Worm (Caenorhabditis elegans) whole organism, late embryonic: ENCODE measurements around the gene ncs-7.

Experiments
- C38D4.7 ChIP-seq: fragments of 200-800 bp; sonication (Bioruptor generic); optimal IDR thresholded peaks from 2 replicates; lab custom pipeline; 2018; ENCODE audit warnings: mild to moderate bottlenecking, missing genetic modification characterization, moderate library complexity, missing compliant biosample characterization
- F13H6.1 ChIP-seq: sonication (generic microtip); optimal IDR thresholded peaks from 2 replicates; lab custom pipeline; 2016; ENCODE audit warnings: missing genetic modification characterization, missing compliant biosample characterization
- T23F11.4 ChIP-seq: fragments of 200-800 bp; sonication (Bioruptor generic); optimal IDR thresholded peaks from 2 replicates; lab custom pipeline; 2018; ENCODE audit warnings: mild to moderate bottlenecking, missing genetic modification characterization, missing compliant biosample characterization
- Y22D7AL.16 ChIP-seq: sonication (generic microtip); optimal IDR thresholded peaks from 2 replicates; lab custom pipeline; 2016; ENCODE audit warnings: missing genetic modification characterization, missing compliant biosample characterization
- ahr-1 ChIP-seq: sonication (generic microtip); optimal IDR thresholded peaks from 2 replicates; lab custom pipeline; 2016; ENCODE audit warnings: missing genetic modification characterization, missing compliant biosample characterization
- ceh-14 ChIP-seq: sonication (generic microtip); optimal IDR thresholded peaks from 2 replicates; lab custom pipeline; 2016; ENCODE audit warnings: missing genotype, missing genetic modification characterization, missing compliant biosample characterization
- ceh-18 ChIP-seq: sonication (generic microtip); optimal IDR thresholded peaks from 2 replicates; lab custom pipeline; 2016; ENCODE audit warnings: missing genetic modification characterization, missing compliant biosample characterization
- ceh-19 ChIP-seq: fragments of 200-800 bp; sonication (Bioruptor generic); optimal IDR thresholded peaks from 2 replicates; lab custom pipeline; 2018; ENCODE audit warnings: mild to moderate bottlenecking, missing genetic modification characterization, missing compliant biosample characterization
- ceh-22 ChIP-seq: sonication (generic microtip); optimal IDR thresholded peaks from 2 replicates; lab custom pipeline; 2017; ENCODE audit warnings: missing biosample characterization, missing genetic modification characterization
- ceh-31 ChIP-seq: sonication (generic microtip); optimal IDR thresholded peaks from 2 replicates; lab custom pipeline; 2016; ENCODE audit warnings: missing genetic modification characterization, missing compliant biosample characterization
- ceh-34 ChIP-seq: sonication (generic microtip); optimal IDR thresholded peaks from 2 replicates; lab custom pipeline; 2016; ENCODE audit warnings: mild to moderate bottlenecking, missing genetic modification characterization, missing compliant biosample characterization
- ceh-45 ChIP-seq: fragments of 200-800 bp; sonication (Bioruptor generic); IDR thresholded peaks from 2 replicates; pipeline ENCODE4 v1.3.6; 2022; ENCODE audit warnings: missing genetic modification reagents, missing genetic modification characterization, missing compliant biosample characterization
- ceh-48 ChIP-seq: sonication (generic microtip); optimal IDR thresholded peaks from 2 replicates; lab custom pipeline; 2016; ENCODE audit warnings: missing genetic modification characterization, inconsistent platforms, missing compliant biosample characterization
- ceh-6 ChIP-seq: fragments of 200-800 bp; sonication (Bioruptor generic); optimal IDR thresholded peaks from 2 replicates; lab custom pipeline; 2018; ENCODE audit warnings: mild to moderate bottlenecking, missing genetic modification characterization, missing compliant biosample characterization
- ceh-9 ChIP-seq: sonication (generic microtip); optimal IDR thresholded peaks from 2 replicates; lab custom pipeline; 2016; ENCODE audit warnings: mild to moderate bottlenecking, missing genetic modification characterization, inconsistent platforms, missing compliant biosample characterization
- che-1 ChIP-seq: sonication (generic microtip); optimal IDR thresholded peaks from 2 replicates; lab custom pipeline; 2016; ENCODE audit warnings: mild to moderate bottlenecking, missing genetic modification characterization, missing compliant biosample characterization
- elt-2 ChIP-seq: sonication (generic microtip); optimal IDR thresholded peaks from 2 replicates; lab custom pipeline; 2016; ENCODE audit warnings: missing genetic modification reagents, missing genetic modification characterization, missing compliant biosample characterization
- fkh-10 ChIP-seq: fragments of 150-350 bp; optimal IDR thresholded peaks from 2 replicates; lab custom pipeline; 2014; ENCODE audit warnings: missing biosample characterization, missing genetic modification reagents, missing genetic modification characterization
- hlh-13 ChIP-seq: fragments of 200-800 bp; sonication (Bioruptor generic); optimal IDR thresholded peaks from 2 replicates; lab custom pipeline; 2018; ENCODE audit warnings: mild to moderate bottlenecking, missing genetic modification characterization, missing compliant biosample characterization
- hlh-30 ChIP-seq: sonication (generic microtip); optimal IDR thresholded peaks from 2 replicates; lab custom pipeline; 2017; ENCODE audit warnings: antibody characterized with exemption, missing genetic modification characterization, missing compliant biosample characterization; ENCODE audit not compliant: insufficient read depth
- hlh-6 ChIP-seq: sonication (generic microtip); optimal IDR thresholded peaks from 2 replicates; lab custom pipeline; 2016; ENCODE audit warnings: missing genotype, missing genetic modification characterization, missing compliant biosample characterization
- lim-6 ChIP-seq: sonication (generic microtip); optimal IDR thresholded peaks from 2 replicates; lab custom pipeline; 2016; ENCODE audit warnings: missing genetic modification characterization, missing compliant biosample characterization
- nfya-1 ChIP-seq: sonication (generic microtip); optimal IDR thresholded peaks from 2 replicates; lab custom pipeline; 2017; ENCODE audit warnings: missing genetic modification characterization, mild to moderate bottlenecking, missing compliant biosample characterization, antibody characterized with exemption, moderate library complexity
- npax-4 ChIP-seq: sonication (generic microtip); optimal IDR thresholded peaks from 2 replicates; lab custom pipeline; 2016; ENCODE audit warnings: missing genetic modification characterization, missing compliant biosample characterization
- pat-9 ChIP-seq: fragments of 200-800 bp; sonication (Bioruptor generic); optimal IDR thresholded peaks from 2 replicates; lab custom pipeline; 2018; ENCODE audit warnings: mild to moderate bottlenecking, missing genetic modification characterization, moderate library complexity, missing compliant biosample characterization
- pha-2 ChIP-seq: sonication (generic microtip); optimal IDR thresholded peaks from 2 replicates; lab custom pipeline; 2017; ENCODE audit warnings: mild to moderate bottlenecking, missing genetic modification characterization, missing compliant biosample characterization
- pqm-1 ChIP-seq: sonication (generic microtip); optimal IDR thresholded peaks from 2 replicates; lab custom pipeline; 2016; ENCODE audit warnings: missing genetic modification characterization, missing compliant biosample characterization
- pros-1 ChIP-seq: fragments of 150-350 bp; optimal IDR thresholded peaks from 2 replicates; lab custom pipeline; 2014; ENCODE audit warnings: missing biosample characterization, missing genetic modification reagents, missing genetic modification characterization
- ref-2 ChIP-seq: sonication (generic microtip); optimal IDR thresholded peaks from 2 replicates; lab custom pipeline; 2016; ENCODE audit warnings: missing genetic modification characterization, missing compliant biosample characterization
- rnt-1 ChIP-seq: sonication (generic microtip); optimal IDR thresholded peaks from 2 replicates; lab custom pipeline; 2016; ENCODE audit warnings: missing genetic modification characterization, missing compliant biosample characterization
- sdc-2 ChIP-seq: sonication (generic microtip); optimal IDR thresholded peaks from 2 replicates; lab custom pipeline; 2016; ENCODE audit warnings: missing genotype, missing genetic modification characterization, missing compliant biosample characterization
- sox-2 ChIP-seq: fragments of 200-800 bp; sonication (Bioruptor generic); IDR thresholded peaks from 2 replicates; pipeline ENCODE4 v1.3.6; 2022; ENCODE audit warnings: missing genetic modification reagents, missing genetic modification characterization, missing compliant biosample characterization
- tbx-2 ChIP-seq: sonication (generic microtip); optimal IDR thresholded peaks from 2 replicates; lab custom pipeline; 2016; ENCODE audit warnings: missing genetic modification characterization, missing compliant biosample characterization
- tbx-7 ChIP-seq: sonication (generic microtip); optimal IDR thresholded peaks from 2 replicates; lab custom pipeline; 2016; ENCODE audit warnings: missing genotype, missing genetic modification characterization, missing compliant biosample characterization
- ttx-3 ChIP-seq: sonication (generic microtip); optimal IDR thresholded peaks from 2 replicates; lab custom pipeline; 2016; ENCODE audit warnings: missing genetic modification reagents, missing genetic modification characterization, missing compliant biosample characterization
- unc-3 ChIP-seq, 2 experiments: fragments of 200-800 bp in 1 of 2; sonication (Bioruptor generic) in 1 of 2; sonication (generic microtip) in 1 of 2; conservative IDR thresholded peaks in 1 of 2; optimal IDR thresholded peaks in 1 of 2; 2 replicates each; pipeline versions ENCODE4 v1.3.6 to Lab custom; 2016 to 2022; ENCODE audit warnings: missing compliant biosample characterization in 2 of 2, missing genetic modification characterization in 2 of 2, missing genetic modification reagents in 1 of 2
- unc-42 ChIP-seq: sonication (generic microtip); optimal IDR thresholded peaks from 2 replicates; lab custom pipeline; 2016; ENCODE audit warnings: missing genotype, missing genetic modification characterization, missing compliant biosample characterization
- unc-86 ChIP-seq: sonication (generic microtip); optimal IDR thresholded peaks from 2 replicates; lab custom pipeline; 2016; ENCODE audit warnings: missing genetic modification characterization, missing compliant biosample characterization

The ncs-7 gene

DNA sequence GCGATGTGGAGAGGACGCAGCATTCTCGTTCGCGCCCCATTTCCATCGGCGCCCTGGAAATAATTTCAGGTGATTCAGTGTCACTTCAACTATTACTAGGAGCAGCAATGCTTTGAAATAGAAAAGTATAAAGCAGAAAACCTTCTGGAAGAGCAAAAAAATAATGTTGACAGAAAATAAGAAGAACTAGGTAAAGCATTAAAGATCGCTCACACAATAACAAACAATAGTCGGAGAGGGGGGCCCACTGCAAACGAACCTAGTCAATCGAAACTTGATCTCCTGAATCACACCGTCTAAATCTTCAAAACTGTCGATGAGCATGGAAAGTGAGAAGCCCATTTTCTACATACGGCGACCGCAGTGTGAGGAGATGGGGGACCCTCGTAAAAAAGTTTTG, 13.6 kb downstream of the ncs-7 start:
- no peak for TF ChIP-seq ttx-3 (tag; lab: Kevin White, UChicago)
- TF ChIP-seq tbx-7 (tag; lab: Kevin White, UChicago): no peak
- no peak for TF ChIP-seq ceh-14 (tag; lab: Kevin White, UChicago)
- no peak for TF ChIP-seq unc-3 (GFP tag; conservative IDR thresholded peaks at IDR 0.05; lab: Robert Waterston, UW)
- TF ChIP-seq unc-3 (tag; optimal IDR thresholded peaks at IDR 0.05; lab: Kevin White, UChicago): no peak
- TF ChIP-seq ceh-18 (tag; lab: Kevin White, UChicago): no peak
- TF ChIP-seq unc-86 (tag; lab: Kevin White, UChicago): no peak
- TF ChIP-seq, all 69 proteins: peak for 0

DNA sequence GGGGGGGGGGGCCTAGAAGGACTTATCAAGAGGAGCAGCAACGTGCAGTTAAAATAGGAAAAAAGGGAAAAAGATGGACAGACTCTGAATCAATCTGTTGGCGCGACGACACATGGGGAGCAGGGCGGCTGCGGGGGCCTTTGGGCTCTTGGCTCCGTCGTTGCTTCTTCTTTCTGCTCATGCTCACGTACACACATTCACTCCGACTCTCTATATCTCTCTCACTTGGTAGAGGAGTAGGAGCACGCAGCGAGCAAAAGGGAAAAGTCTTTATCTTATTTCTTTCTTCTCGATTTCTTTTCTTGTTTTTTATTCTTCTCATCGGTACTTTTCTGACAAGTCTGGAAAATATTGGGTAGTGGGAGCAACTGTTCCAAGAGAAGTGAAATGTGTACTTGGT, 14.0 kb downstream of the ncs-7 start:
- TF ChIP-seq ceh-18 (tag; lab: Kevin White, UChicago) (peak; percentile 36), lim-6 (tag; lab: Kevin White, UChicago) (no peak), unc-42 (tag; lab: Kevin White, UChicago) (peak; percentile 51), nfya-1 (peak; percentile 5), sox-2 (GFP tag; lab: Robert Waterston, UW) (no peak)
- TF ChIP-seq, all 69 proteins: peak for 3

DNA sequence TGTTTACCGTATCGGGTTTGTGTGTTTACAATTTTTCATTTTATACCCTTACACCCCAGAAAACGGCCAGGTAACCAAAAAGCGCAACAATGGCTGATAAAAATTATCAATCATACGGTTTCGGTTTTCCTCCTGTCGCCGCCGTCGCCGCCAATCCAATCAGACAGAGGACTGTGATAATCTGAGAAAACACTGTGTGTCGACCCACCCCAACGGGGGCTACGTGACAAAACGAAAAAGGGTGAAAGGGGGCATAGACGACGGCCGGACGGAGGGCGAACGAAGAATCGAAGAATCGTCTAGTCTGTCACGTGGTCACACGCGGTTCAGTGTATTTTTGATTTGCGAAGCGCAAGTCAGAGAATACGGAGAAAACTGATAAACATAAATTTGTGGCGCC, 16.5 kb downstream of the ncs-7 start:
- TF ChIP-seq Y22D7AL.16 (tag; lab: Kevin White, UChicago) (no peak), ceh-45 (GFP tag; lab: Robert Waterston, UW) (no peak), hlh-30 (peak; percentile 77), pros-1 (tag; lab: Kevin White, UChicago) (no peak), tbx-7 (tag; lab: Kevin White, UChicago) (no peak), hlh-6 (no peak), npax-4 (no peak), tbx-2 (tag; lab: Kevin White, UChicago) (peak; percentile 26), ref-2 (tag; lab: Kevin White, UChicago) (peak; percentile 23), ceh-14 (tag; lab: Kevin White, UChicago) (no peak), pqm-1 (tag; lab: Kevin White, UChicago) (peak; percentile 35), ceh-22 (tag; lab: Kevin White, UChicago) (no peak), elt-2 (tag; lab: Kevin White, UChicago) (peak; percentile 9), F13H6.1 (tag; lab: Kevin White, UChicago) (no peak), rnt-1 (no peak), che-1 (tag; lab: Kevin White, UChicago) (no peak), ahr-1 (tag; lab: Kevin White, UChicago) (no peak), pat-9 (no peak), unc-86 (tag; lab: Kevin White, UChicago) (no peak), nfya-1 (no peak), ceh-48 (no peak), C38D4.7 (GFP tag; lab: Kevin White, UChicago) (no peak), ceh-9 (tag; lab: Kevin White, UChicago) (no peak), pha-2 (tag; lab: Kevin White, UChicago) (no peak), unc-3 (GFP tag; conservative IDR thresholded peaks at IDR 0.05; lab: Robert Waterston, UW) (no peak), unc-3 (tag; optimal IDR thresholded peaks at IDR 0.05; lab: Kevin White, UChicago) (no peak), ceh-18 (tag; lab: Kevin White, UChicago) (no peak), sdc-2 (tag; lab: Kevin White, UChicago) (no peak), hlh-13 (GFP tag; lab: Kevin White, UChicago) (no peak), ceh-19 (GFP tag; lab: Kevin White, UChicago) (no peak), ceh-34 (tag; lab: Kevin White, UChicago) (no peak), ceh-6 (GFP tag; lab: Kevin White, UChicago) (no peak), lim-6 (tag; lab: Kevin White, UChicago) (no peak), T23F11.4 (GFP tag; lab: Kevin White, UChicago) (no peak), fkh-10 (GFP tag; lab: Kevin White, UChicago) (no peak), ceh-31 (tag; lab: Kevin White, UChicago) (no peak)
- TF ChIP-seq, all 69 proteins: peak for 5
